Fruit fly (Drosophila melanogaster): ENCODE measurements around the gene hwt.
A peak's percentile ranks its signal among the peaks of the same experiment; 100 is the strongest.

hwt gene

DNA sequence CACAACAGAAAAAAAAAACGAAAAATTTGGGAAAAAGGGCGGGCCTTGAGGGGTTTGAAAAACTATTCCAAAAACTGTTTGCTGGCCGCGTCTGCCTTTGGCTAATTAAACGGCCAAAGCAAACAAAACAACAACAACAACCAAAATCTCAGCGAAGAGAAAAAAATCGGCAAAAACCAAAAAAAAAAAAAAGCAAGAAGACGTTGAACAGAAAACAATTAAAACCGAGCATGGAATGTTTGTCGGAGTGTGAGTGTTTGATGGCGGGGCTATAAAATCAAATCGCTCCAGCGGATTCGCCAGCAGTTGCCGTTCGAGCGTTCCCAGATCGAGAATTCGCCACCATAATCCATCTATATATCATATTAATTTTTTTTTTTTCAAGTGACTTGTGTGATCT lies 15.4 kb downstream of the hwt start, which contains the start of gene Cpr11B:
Gene Cpr11B, plus strand, starts transcription at position 301 of the 400 bp plus-strand sequence.
- no peak for TF ChIP-seq CG17801 (GFP tag; optimal IDR thresholded peaks at IDR 0.05; ENCODE audit: partially characterized antibody)

- TF ChIP-seq CG17801 (GFP tag; optimal IDR thresholded peaks at IDR 0.05; ENCODE audit: partially characterized antibody) = no peak
Observed at dm6 chrX:12547657-12548056, 20.6 kb downstream of the hwt start.

- no peak for TF ChIP-seq CG17801 (GFP tag; optimal IDR thresholded peaks at IDR 0.05; ENCODE audit: partially characterized antibody)
Observed at dm6 chrX:12546857-12547606, 21.2 kb downstream of the hwt start.

dm6 chrX:12546119-12546518 lies 22.1 kb downstream of the hwt start:
- no peak for TF ChIP-seq CG17801 (GFP tag; optimal IDR thresholded peaks at IDR 0.05; ENCODE audit: partially characterized antibody)

DNA sequence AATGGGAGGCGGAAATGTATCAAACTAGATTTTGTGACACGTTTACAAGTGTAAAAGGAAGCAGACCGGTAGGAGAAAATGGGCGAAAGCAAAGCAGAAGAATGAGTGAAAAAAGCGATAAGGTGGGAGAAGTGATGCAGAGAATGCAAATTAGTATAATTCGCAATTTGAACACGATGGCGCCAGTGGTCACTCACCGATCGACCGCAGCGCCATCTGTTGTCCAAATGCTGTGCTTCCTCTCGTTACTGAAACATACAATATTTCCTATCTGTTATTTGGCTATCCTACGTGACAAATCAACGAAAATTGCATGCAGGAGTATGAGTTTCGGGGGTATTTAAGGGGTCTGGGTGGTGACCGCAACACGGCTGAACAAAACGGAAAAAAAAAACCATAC lies 27.5 kb downstream of the hwt start:
- TF ChIP-seq CG17801 (GFP tag; optimal IDR thresholded peaks at IDR 0.05; ENCODE audit: partially characterized antibody) = no peak

DNA sequence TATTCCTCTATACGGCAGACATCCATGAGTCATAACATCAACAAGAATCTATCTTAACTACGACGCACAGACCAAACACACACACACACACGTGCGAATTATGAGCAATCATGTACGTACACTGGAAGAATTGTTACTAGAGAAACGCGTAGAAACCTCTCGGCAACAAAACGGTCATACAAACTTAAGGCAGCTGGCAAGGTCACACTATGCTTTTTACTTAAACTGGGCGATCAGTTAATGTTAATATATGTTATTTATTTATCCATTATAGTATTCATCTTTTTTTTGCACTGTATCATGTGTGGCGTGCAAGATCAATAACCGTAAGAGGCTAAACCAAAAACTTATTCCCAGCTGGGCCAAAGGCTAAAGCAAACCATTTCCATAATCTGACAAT lies 29.0 kb downstream of the hwt start:
- no peak for TF ChIP-seq CG17801 (GFP tag; optimal IDR thresholded peaks at IDR 0.05; ENCODE audit: partially characterized antibody)

- TF ChIP-seq CG17801 (GFP tag; optimal IDR thresholded peaks at IDR 0.05; ENCODE audit: partially characterized antibody) = no peak
Observed at dm6 chrX:12533560-12533959, 34.7 kb downstream of the hwt start.

DNA sequence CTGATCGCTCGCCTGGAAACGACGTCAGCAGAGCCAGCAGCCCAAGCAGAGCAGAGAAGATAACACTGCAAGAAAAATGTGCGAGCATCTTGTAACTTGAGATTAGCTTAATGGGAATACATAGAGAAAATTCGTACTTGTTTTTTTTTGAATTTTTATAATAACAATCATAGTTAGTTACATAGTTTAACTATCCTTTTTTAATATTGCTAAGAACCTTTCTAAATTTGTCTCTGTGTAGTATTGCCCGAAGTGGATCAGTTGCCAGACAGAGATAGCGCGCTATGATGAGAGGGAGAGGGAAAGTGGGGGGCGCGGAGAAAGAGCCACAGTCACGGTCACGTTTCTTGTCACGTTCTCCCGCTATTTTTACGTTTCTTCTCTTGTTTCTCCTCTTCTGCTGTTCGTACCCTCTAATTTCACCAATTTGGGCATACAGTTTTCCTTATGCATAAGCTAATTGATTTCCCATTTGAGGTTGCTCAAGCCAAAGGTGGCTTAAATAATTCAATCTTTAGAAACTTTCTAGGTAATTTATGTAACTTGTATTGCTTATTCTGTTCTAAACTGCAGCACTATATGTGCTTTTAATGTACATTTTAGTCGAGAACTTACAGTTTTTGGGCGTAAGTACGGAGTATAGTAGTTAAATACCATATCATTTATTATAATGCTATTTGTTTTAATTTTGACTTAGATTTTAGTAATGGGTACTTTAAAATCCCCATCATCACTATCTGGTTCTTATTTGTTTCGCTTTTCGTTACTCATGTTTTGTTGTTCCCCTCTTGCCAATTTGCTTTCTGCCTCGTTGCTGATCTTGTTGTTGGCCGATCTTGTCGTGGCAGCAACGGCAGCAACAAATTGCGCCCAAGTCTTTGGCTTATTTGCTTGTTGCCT lies 57.3 kb downstream of the hwt start:
- TF ChIP-seq CG17801 (GFP tag; optimal IDR thresholded peaks at IDR 0.05; ENCODE audit: partially characterized antibody) = peak; percentile 79

DNA sequence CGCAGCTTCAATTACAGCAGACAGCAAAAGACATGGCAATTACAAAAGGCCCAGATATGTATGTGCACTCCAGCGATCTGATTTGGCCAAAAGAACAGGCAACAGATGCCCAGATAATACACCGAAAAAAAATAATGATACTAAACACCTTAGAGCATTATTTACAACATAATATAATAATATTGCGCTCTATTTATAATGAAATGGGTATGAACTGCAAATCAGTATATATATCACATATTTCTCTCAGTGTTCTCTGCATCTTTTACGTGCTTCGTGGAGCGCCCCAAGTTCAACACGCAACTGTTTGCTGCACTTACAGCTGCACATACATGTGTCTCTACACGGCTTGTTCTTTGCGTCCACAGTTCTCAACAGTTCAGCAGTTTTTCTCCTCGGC lies 60.7 kb downstream of the hwt start:
- no peak for TF ChIP-seq CG17801 (GFP tag; optimal IDR thresholded peaks at IDR 0.05; ENCODE audit: partially characterized antibody)

DNA sequence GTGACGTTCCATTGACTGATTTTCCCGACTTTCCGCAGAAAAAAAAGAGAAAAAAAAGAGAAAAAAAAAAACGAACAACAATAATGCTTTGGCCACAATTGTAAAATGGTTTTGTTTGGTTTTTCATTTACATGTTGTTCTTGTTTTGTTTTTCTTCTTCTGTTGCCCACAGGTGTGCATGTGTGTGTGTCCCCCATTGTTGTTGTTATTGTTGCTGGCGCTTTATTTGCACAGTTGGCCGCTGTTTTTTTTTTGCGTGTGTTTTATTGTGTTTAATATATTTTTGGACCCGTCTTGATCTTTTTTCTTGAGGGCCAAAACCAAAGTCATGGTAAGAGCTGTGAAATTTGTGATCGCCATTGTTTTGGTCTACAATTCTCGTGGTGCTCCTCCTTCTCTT lies 70.2 kb downstream of the hwt start:
- peak; percentile 77 for TF ChIP-seq CG17801 (GFP tag; optimal IDR thresholded peaks at IDR 0.05; ENCODE audit: partially characterized antibody)

- TF ChIP-seq CG17801 (GFP tag; optimal IDR thresholded peaks at IDR 0.05; ENCODE audit: partially characterized antibody) = no peak
Observed at dm6 chrX:12496930-12497329, 71.3 kb downstream of the hwt start, which contains the start of gene mdu. mdu (plus strand) TSS chrX:12497188.

dm6 chrX:12496497-12496896 lies 71.8 kb downstream of the hwt start, which contains the start of gene Mks1:
Mks1 (minus strand) TSS chrX:12496597.
- TF ChIP-seq CG17801 (GFP tag; optimal IDR thresholded peaks at IDR 0.05; ENCODE audit: partially characterized antibody) = no peak

DNA sequence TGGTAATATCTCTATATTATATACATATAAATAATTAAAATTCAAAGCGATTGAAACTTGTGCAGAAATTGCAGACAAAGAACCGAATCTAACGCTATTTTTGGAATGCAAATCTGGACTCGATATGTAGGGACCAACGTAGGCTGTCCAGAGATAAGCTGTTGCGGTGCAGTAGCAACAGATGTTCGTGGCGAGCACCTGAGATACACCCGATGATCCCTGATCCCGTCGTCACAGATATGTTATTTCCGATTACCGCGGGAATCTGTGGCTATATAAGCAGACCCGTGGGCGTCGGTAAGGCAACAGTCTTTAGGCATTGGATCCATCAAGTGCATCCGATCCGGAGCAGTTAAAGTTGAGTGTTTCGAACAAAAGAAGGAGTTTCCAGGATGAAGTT lies 78.3 kb downstream of the hwt start, which contains the start of gene Lsp1alpha:
Gene Lsp1alpha, plus strand, starts transcription at position 301 of the 400 bp plus-strand sequence.
- TF ChIP-seq CG17801 (GFP tag; optimal IDR thresholded peaks at IDR 0.05; ENCODE audit: partially characterized antibody) = no peak

DNA sequence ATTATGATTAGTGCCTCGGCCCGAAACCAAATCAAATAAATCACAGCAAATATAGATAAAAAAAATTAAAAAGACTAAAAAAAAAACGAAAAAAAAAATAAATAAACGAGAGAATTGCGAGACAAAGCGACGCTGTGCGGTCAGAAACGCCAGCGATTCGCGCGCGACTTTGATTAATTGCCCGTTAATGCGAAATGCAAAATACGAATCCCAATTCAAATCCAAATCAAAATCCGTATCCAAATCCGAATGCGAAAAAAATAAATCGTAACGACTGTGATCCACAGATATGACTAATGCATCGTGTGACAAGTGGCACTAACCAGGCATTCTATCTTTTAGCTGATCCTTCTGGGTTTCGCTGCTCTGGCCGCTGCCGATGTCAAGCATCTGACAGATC lies 80.8 kb downstream of the hwt start:
- no peak for TF ChIP-seq CG17801 (GFP tag; optimal IDR thresholded peaks at IDR 0.05; ENCODE audit: partially characterized antibody)

DNA sequence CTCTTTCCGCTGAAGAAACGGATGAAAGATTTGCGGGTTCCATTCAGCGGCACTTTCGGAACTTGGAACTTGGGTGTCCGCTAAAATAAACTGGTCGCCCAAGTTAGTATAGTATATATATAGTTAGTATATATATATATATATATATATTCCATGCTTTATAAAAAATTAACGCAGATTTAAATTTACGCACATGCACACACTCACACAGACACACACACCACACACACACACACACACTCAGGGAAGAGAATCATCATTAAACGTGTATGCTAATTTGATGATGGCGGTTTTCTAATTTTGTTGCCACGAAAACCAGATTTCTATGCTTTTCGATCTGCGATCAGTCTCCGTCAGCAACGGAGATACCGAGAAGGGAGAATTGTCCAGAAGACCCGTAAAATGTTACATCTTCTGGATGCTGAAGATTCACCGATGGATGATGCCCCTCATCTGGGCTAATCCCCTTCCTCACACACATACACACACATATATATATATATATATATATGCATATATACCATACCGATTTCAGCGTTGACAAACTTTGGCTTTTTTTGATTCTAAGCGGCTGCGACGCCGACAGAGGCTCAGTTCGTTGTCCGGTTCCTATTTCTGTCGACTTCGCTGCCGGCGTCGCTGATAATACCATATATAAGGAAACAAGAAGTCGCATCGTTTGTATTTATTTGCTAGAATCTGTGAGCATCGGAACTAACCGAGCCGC lies 81.8 kb downstream of the hwt start, which contains the start of gene Cpr11A:
Gene Cpr11A, plus strand, starts transcription at position 677 of the 727 bp plus-strand sequence.
- no peak for TF ChIP-seq CG17801 (GFP tag; optimal IDR thresholded peaks at IDR 0.05; ENCODE audit: partially characterized antibody)
